Fruit fly (Drosophila melanogaster): ENCODE measurements around the gene Klp31E.

Gene Klp31E

dm6 chr2L:10437317-10437716, 23.5 kb downstream of the Klp31E start, which contains the start of gene STUB1 (continued):
- TF ChIP-seq zen2 (GFP tag; IDR thresholded peaks at IDR 0.05; ENCODE audit: partially characterized antibody), result peak; percentile 99
- TF ChIP-seq CG15514 (GFP tag; optimal IDR thresholded peaks at IDR 0.05), result peak; percentile 67
- peak; percentile 43 for TF ChIP-seq YL-1 (GFP tag; optimal IDR thresholded peaks at IDR 0.05)
- TF ChIP-seq HLH4C (GFP tag; IDR thresholded peaks at IDR 0.05; ENCODE audit: partially characterized antibody), result peak; percentile 100
- no peak for TF ChIP-seq CG10209 (GFP tag; optimal IDR thresholded peaks at IDR 0.05)
- peak; percentile 52 for TF ChIP-seq B-H2 (GFP tag; optimal IDR thresholded peaks at IDR 0.05)
- peak; percentile 7 for TF ChIP-seq CG34376 (GFP tag; optimal IDR thresholded peaks at IDR 0.05)
- TF ChIP-seq row (GFP tag; IDR thresholded peaks at IDR 0.05), result peak; percentile 77
- TF ChIP-seq Bgb (GFP tag; IDR thresholded peaks at IDR 0.05; ENCODE audit: partially characterized antibody), result peak; percentile 100
- TF ChIP-seq vfl (GFP tag; optimal IDR thresholded peaks at IDR 0.05), result peak; percentile 25
- TF ChIP-seq Opbp (GFP tag; IDR thresholded peaks at IDR 0.05; ENCODE audit: partially characterized antibody), result peak; percentile 97
- peak; percentile 66 for TF ChIP-seq CG12659 (GFP tag; optimal IDR thresholded peaks at IDR 0.05)
- peak; percentile 61 for TF ChIP-seq Rfx (GFP tag; IDR thresholded peaks at IDR 0.05)
- TF ChIP-seq repo (GFP tag; optimal IDR thresholded peaks at IDR 0.05), result peak; percentile 8
- no peak for TF ChIP-seq Elba2 (GFP tag; optimal IDR thresholded peaks at IDR 0.05)
- peak; percentile 36 for TF ChIP-seq her (GFP tag; optimal IDR thresholded peaks at IDR 0.05)
- no peak for TF ChIP-seq CG7372 (GFP tag; IDR thresholded peaks at IDR 0.05)
- TF ChIP-seq CG17829 (tag; optimal IDR thresholded peaks at IDR 0.05), result no peak
- peak; percentile 81 for TF ChIP-seq Myb (GFP tag; optimal IDR thresholded peaks at IDR 0.05)
- no peak for TF ChIP-seq CG12299 (tag; optimal IDR thresholded peaks at IDR 0.05)
- TF ChIP-seq Awh (GFP tag; IDR thresholded peaks at IDR 0.05), result no peak
- no peak for TF ChIP-seq sens-2 (GFP tag; IDR thresholded peaks at IDR 0.05)
- TF ChIP-seq CG34422 (GFP tag; IDR thresholded peaks at IDR 0.05), result no peak
- TF ChIP-seq CG2120 (GFP tag; optimal IDR thresholded peaks at IDR 0.05), result peak; percentile 54
- peak; percentile 98 for TF ChIP-seq CG34224 (GFP tag; IDR thresholded peaks at IDR 0.05; ENCODE audit: partially characterized antibody)
- TF ChIP-seq Antp (GFP tag; optimal IDR thresholded peaks at IDR 0.05), result peak; percentile 55
- TF ChIP-seq Fer1 (GFP tag; optimal IDR thresholded peaks at IDR 0.05), result peak; percentile 26
- peak; percentile 13 for TF ChIP-seq HLH54F (GFP tag; optimal IDR thresholded peaks at IDR 0.05)
- peak; percentile 46 for TF ChIP-seq MESR4 (GFP tag; optimal IDR thresholded peaks at IDR 0.05)
- peak; percentile 3 for TF ChIP-seq luna (GFP tag; optimal IDR thresholded peaks at IDR 0.05)
- peak; percentile 96 for TF ChIP-seq sna (GFP tag; IDR thresholded peaks at IDR 0.05; ENCODE audit: partially characterized antibody)
- TF ChIP-seq nmo (GFP tag; optimal IDR thresholded peaks at IDR 0.05), result peak; percentile 9
- TF ChIP-seq CG2116 (GFP tag; optimal IDR thresholded peaks at IDR 0.05), result peak; percentile 65
- TF ChIP-seq mam (GFP tag; optimal IDR thresholded peaks at IDR 0.05), result peak; percentile 43
- TF ChIP-seq pum (GFP tag; optimal IDR thresholded peaks at IDR 0.05), result peak; percentile 8
- TF ChIP-seq Side (GFP tag; optimal IDR thresholded peaks at IDR 0.05), result peak; percentile 4
- peak; percentile 19 for TF ChIP-seq ERR (GFP tag; optimal IDR thresholded peaks at IDR 0.05)
- TF ChIP-seq chinmo (GFP tag; IDR thresholded peaks at IDR 0.05; ENCODE audit: partially characterized antibody), result peak; percentile 99
- peak; percentile 94 for TF ChIP-seq Dref (GFP tag; IDR thresholded peaks at IDR 0.05)
- peak; percentile 51 for TF ChIP-seq onecut (GFP tag; IDR thresholded peaks at IDR 0.05)
- TF ChIP-seq CG2129 (GFP tag; IDR thresholded peaks at IDR 0.05; ENCODE audit: partially characterized antibody), result peak; percentile 48
- TF ChIP-seq Xbp1 (GFP tag; optimal IDR thresholded peaks at IDR 0.05), result peak; percentile 16
- TF ChIP-seq CG6272 (GFP tag; IDR thresholded peaks at IDR 0.05), result peak; percentile 31; the same call in 1 of the 2 replicates
- no peak for TF ChIP-seq gt (GFP tag; IDR thresholded peaks at IDR 0.05)
- peak; percentile 25 for TF ChIP-seq Ets65A (GFP tag)
- TF ChIP-seq tna (GFP tag; IDR thresholded peaks at IDR 0.05; ENCODE audit: partially characterized antibody), result peak; percentile 97
- TF ChIP-seq Sin3A (optimal IDR thresholded peaks at IDR 0.05), result peak; percentile 7
- peak; percentile 30 for TF ChIP-seq gro (GFP tag; optimal IDR thresholded peaks at IDR 0.05)
- TF ChIP-seq Med (GFP tag), result peak; percentile 80
- peak; percentile 97 for TF ChIP-seq hbn (GFP tag; IDR thresholded peaks at IDR 0.05; ENCODE audit: partially characterized antibody)
- peak; percentile 98 for TF ChIP-seq CG42726 (GFP tag; IDR thresholded peaks at IDR 0.05; ENCODE audit: partially characterized antibody)

Data from whole organism, embryonic.